Worm (Caenorhabditis elegans) whole organism, late embryonic: ENCODE data around the gene Y61A9LA.10.

Source experiments
- F13H6.1 ChIP-seq: sonication (generic microtip); optimal IDR thresholded peaks from 2 replicates; lab custom pipeline; 2016; ENCODE audit warnings: missing genetic modification characterization, missing compliant biosample characterization
- T23F11.4 ChIP-seq: fragments of 200-800 bp; sonication (Bioruptor generic); optimal IDR thresholded peaks from 2 replicates; lab custom pipeline; 2018; ENCODE audit warnings: mild to moderate bottlenecking, missing genetic modification characterization, missing compliant biosample characterization
- ama-1 ChIP-seq: fragments of 150-350 bp; optimal IDR thresholded peaks from 2 replicates; lab custom pipeline; 2014
- ceh-45 ChIP-seq: fragments of 200-800 bp; sonication (Bioruptor generic); IDR thresholded peaks from 2 replicates; pipeline ENCODE4 v1.3.6; 2022; ENCODE audit warnings: missing genetic modification reagents, missing genetic modification characterization, missing compliant biosample characterization
- ets-4 ChIP-seq: sonication (generic microtip); optimal IDR thresholded peaks from 2 replicates; lab custom pipeline; 2016; ENCODE audit warnings: missing genetic modification characterization, missing compliant biosample characterization
- hlh-13 ChIP-seq: fragments of 200-800 bp; sonication (Bioruptor generic); optimal IDR thresholded peaks from 2 replicates; lab custom pipeline; 2018; ENCODE audit warnings: mild to moderate bottlenecking, missing genetic modification characterization, missing compliant biosample characterization
- hlh-30 ChIP-seq: sonication (generic microtip); optimal IDR thresholded peaks from 2 replicates; lab custom pipeline; 2017; ENCODE audit warnings: antibody characterized with exemption, missing genetic modification characterization, missing compliant biosample characterization; ENCODE audit not compliant: insufficient read depth
- hlh-6 ChIP-seq: sonication (generic microtip); optimal IDR thresholded peaks from 2 replicates; lab custom pipeline; 2016; ENCODE audit warnings: missing genotype, missing genetic modification characterization, missing compliant biosample characterization
- lin-11 ChIP-seq: fragments of 200-800 bp; sonication (Bioruptor generic); optimal IDR thresholded peaks from 2 replicates; lab custom pipeline; 2018; ENCODE audit warnings: mild to moderate bottlenecking, missing genetic modification characterization, missing compliant biosample characterization
- nhr-11 ChIP-seq: fragments of 150-350 bp; optimal IDR thresholded peaks from 2 replicates; lab custom pipeline; 2014; ENCODE audit warnings: missing biosample characterization, missing genetic modification characterization
- pha-4 ChIP-seq: fragments of 150-350 bp; optimal IDR thresholded peaks from 2 replicates; lab custom pipeline; 2018; ENCODE audit warnings: missing biosample characterization, missing genetic modification reagents, missing genetic modification characterization
- pqm-1 ChIP-seq: sonication (generic microtip); optimal IDR thresholded peaks from 2 replicates; lab custom pipeline; 2016; ENCODE audit warnings: missing genetic modification characterization, missing compliant biosample characterization
- tbx-2 ChIP-seq: sonication (generic microtip); optimal IDR thresholded peaks from 2 replicates; lab custom pipeline; 2016; ENCODE audit warnings: missing genetic modification characterization, missing compliant biosample characterization
- unc-86 ChIP-seq: sonication (generic microtip); optimal IDR thresholded peaks from 2 replicates; lab custom pipeline; 2016; ENCODE audit warnings: missing genetic modification characterization, missing compliant biosample characterization

DNA sequence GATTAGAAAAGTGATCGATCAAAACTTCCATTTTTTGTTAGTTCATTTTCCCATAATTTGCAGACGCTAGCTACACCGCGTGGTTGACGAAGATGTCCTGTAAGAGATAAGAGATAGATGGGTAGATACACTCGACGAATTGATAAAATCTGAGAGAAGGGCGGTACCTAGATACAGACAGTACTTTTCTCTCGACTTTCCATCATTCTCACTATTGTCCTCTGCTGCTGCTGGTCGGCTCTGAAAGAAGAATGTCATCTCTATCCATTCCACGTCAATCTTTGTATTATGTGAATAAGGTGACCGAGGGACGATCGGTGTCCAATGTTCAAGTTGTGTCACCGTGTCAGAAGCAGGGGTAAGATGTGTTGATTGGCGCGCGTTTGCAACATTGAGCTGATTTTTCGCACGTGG lies 12.9 kb upstream of the Y61A9LA.10 start, which contains the start of gene pmt-2:
- TF ChIP-seq nhr-11 (no peak), hlh-30 (tag; lab: Kevin White, UChicago) (no peak), ama-1 (lab: Kevin White, UChicago) (no peak), tbx-2 (tag; lab: Kevin White, UChicago) (no peak), T23F11.4 (GFP tag; lab: Kevin White, UChicago) (no peak), hlh-6 (no peak), lin-11 (no peak), F13H6.1 (tag; lab: Kevin White, UChicago) (no peak), pha-4 (no peak), unc-86 (tag; lab: Kevin White, UChicago) (no peak), ets-4 (tag; lab: Kevin White, UChicago) (no peak), pqm-1 (tag; lab: Kevin White, UChicago) (no peak), hlh-13 (GFP tag; lab: Kevin White, UChicago) (no peak), ceh-45 (GFP tag; lab: Robert Waterston, UW) (no peak)
